Fruit fly (Drosophila melanogaster): ENCODE data around the gene CG33489.

Gene CG33489

DNA sequence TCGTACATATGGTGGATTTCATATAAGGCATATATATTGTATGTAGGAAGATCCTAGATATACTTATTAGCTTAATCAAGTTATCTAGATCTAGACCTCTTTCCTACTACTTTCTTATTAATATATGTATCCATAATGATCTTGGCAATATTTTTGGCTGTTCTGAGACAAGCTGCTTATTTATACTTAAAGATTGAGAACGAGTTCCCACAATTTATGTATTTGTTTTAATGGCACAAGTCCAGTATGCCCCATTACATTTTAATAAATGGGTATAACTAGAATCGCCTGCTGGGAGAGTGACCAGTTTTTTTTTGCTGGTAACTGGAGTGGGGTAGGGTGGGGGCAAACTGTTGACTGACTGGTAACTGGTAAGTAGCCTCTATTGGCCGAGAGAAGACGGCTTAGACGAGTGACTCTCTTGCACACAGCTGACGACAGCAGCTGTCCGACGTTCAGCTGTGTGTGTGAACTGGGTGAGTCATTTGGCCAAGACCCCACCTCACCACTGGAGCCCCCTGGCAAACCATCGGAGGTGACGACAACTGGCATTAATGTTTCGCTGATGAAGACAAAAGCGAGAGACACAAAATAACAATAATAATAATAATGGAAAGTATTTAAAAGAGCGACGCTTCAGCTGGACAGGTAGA, 40.0 kb downstream of the CG33489 start (continued):
- TF ChIP-seq CG15336 (GFP tag; IDR thresholded peaks at IDR 0.05) (peak; percentile 73), CG31627 (GFP tag; optimal IDR thresholded peaks at IDR 0.05) (no peak), Gug (GFP tag; IDR thresholded peaks at IDR 0.05) (no peak), Smox (GFP tag; optimal IDR thresholded peaks at IDR 0.05) (no peak), fkh (GFP tag; optimal IDR thresholded peaks at IDR 0.05) (peak; percentile 47), Ets21C (GFP tag; optimal IDR thresholded peaks at IDR 0.05) (no peak), CG11902 (GFP tag; optimal IDR thresholded peaks at IDR 0.05) (no peak), CG6276 (GFP tag; optimal IDR thresholded peaks at IDR 0.05) (peak; percentile 59), lz (GFP tag; optimal IDR thresholded peaks at IDR 0.05) (peak; percentile 22), CG10631 (GFP tag; optimal IDR thresholded peaks at IDR 0.05) (peak; percentile 19), Eip93F (GFP tag; optimal IDR thresholded peaks at IDR 0.05) (no peak), Ets96B (tag; optimal IDR thresholded peaks at IDR 0.05) (no peak), CG6792 (GFP tag; optimal IDR thresholded peaks at IDR 0.05) (no peak), salr (GFP tag; optimal IDR thresholded peaks at IDR 0.05) (no peak), Met (GFP tag; optimal IDR thresholded peaks at IDR 0.05) (no peak), topi (GFP tag; optimal IDR thresholded peaks at IDR 0.05) (no peak), fd85E (GFP tag; optimal IDR thresholded peaks at IDR 0.05) (no peak), CG8319 (GFP tag; optimal IDR thresholded peaks at IDR 0.05) (no peak), pdm3 (GFP tag; optimal IDR thresholded peaks at IDR 0.05) (peak; percentile 20), Sox14 (GFP tag; optimal IDR thresholded peaks at IDR 0.05) (peak; percentile 20), Lpt (GFP tag; optimal IDR thresholded peaks at IDR 0.05) (peak; percentile 46), Sox102F (GFP tag; optimal IDR thresholded peaks at IDR 0.05) (no peak)

DNA sequence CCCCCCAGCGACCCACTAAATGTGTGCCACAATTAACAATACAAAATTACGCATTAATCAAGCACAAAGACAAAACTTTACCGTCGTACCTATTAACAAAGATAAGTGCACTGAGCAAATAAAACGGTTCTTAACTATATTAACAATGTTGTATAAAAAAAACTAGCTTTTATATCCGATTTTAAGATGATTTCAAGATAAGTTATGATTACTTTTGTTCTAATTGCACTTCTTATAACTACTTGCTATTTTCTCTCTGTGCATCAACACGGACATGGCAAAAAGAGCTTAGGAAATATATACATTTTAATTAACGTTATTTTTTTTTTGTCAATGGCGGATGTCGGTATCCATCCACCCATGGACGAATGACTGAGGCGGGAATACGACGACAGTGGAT, 40.7 kb downstream of the CG33489 start:
- TF ChIP-seq pdm3 (GFP tag; optimal IDR thresholded peaks at IDR 0.05) (peak; percentile 32), Lpt (GFP tag; optimal IDR thresholded peaks at IDR 0.05) (no peak), Eip78C (GFP tag) (peak; percentile 70), CG1621 (tag; optimal IDR thresholded peaks at IDR 0.05) (no peak), CG15336 (GFP tag; IDR thresholded peaks at IDR 0.05) (peak; percentile 71), CG8632 (GFP tag; optimal IDR thresholded peaks at IDR 0.05) (no peak), cyc (GFP tag; optimal IDR thresholded peaks at IDR 0.05) (peak; percentile 63), Sox14 (GFP tag; optimal IDR thresholded peaks at IDR 0.05) (peak; percentile 52), Eip75B (GFP tag; optimal IDR thresholded peaks at IDR 0.05) (no peak), lz (GFP tag; optimal IDR thresholded peaks at IDR 0.05) (no peak), Blimp-1 (GFP tag; optimal IDR thresholded peaks at IDR 0.05) (no peak), CG3032 (tag; optimal IDR thresholded peaks at IDR 0.05) (no peak), CG6808 (GFP tag; optimal IDR thresholded peaks at IDR 0.05) (no peak), topi (GFP tag; optimal IDR thresholded peaks at IDR 0.05) (peak; percentile 50), Gug (GFP tag; IDR thresholded peaks at IDR 0.05) (no peak), CG6163 (GFP tag; IDR thresholded peaks at IDR 0.05) (peak; percentile 79), Sox102F (GFP tag; optimal IDR thresholded peaks at IDR 0.05) (peak; percentile 31), svp (GFP tag) (peak; percentile 52), CG10669 (GFP tag; optimal IDR thresholded peaks at IDR 0.05) (no peak), CG32006 (GFP tag; optimal IDR thresholded peaks at IDR 0.05) (peak; percentile 22), Eip93F (GFP tag; optimal IDR thresholded peaks at IDR 0.05) (no peak), ss (GFP tag; optimal IDR thresholded peaks at IDR 0.05) (no peak), CG11294 (GFP tag; IDR thresholded peaks at IDR 0.05) (no peak), CG8119 (GFP tag; IDR thresholded peaks at IDR 0.05) (peak; percentile 66), Sox15 (GFP tag; optimal IDR thresholded peaks at IDR 0.05) (no peak), acj6 (GFP tag; optimal IDR thresholded peaks at IDR 0.05) (peak; percentile 46), esn (GFP tag; optimal IDR thresholded peaks at IDR 0.05) (peak; percentile 37), Ets21C (GFP tag; optimal IDR thresholded peaks at IDR 0.05) (peak; percentile 4), salr (GFP tag; optimal IDR thresholded peaks at IDR 0.05) (no peak), spab (GFP tag; optimal IDR thresholded peaks at IDR 0.05) (no peak), net (GFP tag; optimal IDR thresholded peaks at IDR 0.05) (no peak), achi (GFP tag; optimal IDR thresholded peaks at IDR 0.05) (peak; percentile 3), fd59A (GFP tag; optimal IDR thresholded peaks at IDR 0.05) (no peak), CG8319 (GFP tag; optimal IDR thresholded peaks at IDR 0.05) (no peak), eg (GFP tag; IDR thresholded peaks at IDR 0.05) (peak; percentile 67), CG7368 (GFP tag; optimal IDR thresholded peaks at IDR 0.05) (peak; percentile 12), Hr4 (GFP tag; optimal IDR thresholded peaks at IDR 0.05) (peak; percentile 10), fd85E (GFP tag; optimal IDR thresholded peaks at IDR 0.05) (no peak), OdsH (GFP tag; optimal IDR thresholded peaks at IDR 0.05) (peak; percentile 33), CG3919 (GFP tag; optimal IDR thresholded peaks at IDR 0.05) (peak; percentile 44)

All from whole organism, prepupa.